Fruit fly (Drosophila melanogaster): ENCODE data around the gene CG3526.

The CG3526 gene

DNA sequence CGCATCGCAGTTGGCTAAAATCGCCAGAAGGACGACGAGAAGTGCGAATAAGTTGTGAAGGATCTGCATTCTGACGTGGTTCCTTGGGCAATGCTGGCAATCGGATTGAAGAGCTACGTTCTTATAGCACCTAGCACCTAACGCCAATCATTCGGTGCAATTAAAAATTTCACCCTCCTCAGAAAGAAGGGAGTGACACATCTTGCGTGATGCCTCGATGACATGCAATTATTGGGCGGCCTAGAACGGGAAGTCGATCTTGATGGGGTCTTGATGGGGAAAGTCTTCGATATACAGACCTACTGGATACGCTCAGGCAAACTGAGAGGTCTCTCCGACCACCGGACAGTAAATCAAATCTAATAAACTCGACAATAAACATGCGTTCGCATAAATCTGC, 17.8 kb upstream of the CG3526 start, which contains the start of gene CG14416 (continued):
- TF ChIP-seq zen (tag; optimal IDR thresholded peaks at IDR 0.05) (no peak), Ada2b (GFP tag; IDR thresholded peaks at IDR 0.05) (no peak), vfl (GFP tag; optimal IDR thresholded peaks at IDR 0.05) (no peak), CG15601 (tag; optimal IDR thresholded peaks at IDR 0.05) (no peak)

DNA sequence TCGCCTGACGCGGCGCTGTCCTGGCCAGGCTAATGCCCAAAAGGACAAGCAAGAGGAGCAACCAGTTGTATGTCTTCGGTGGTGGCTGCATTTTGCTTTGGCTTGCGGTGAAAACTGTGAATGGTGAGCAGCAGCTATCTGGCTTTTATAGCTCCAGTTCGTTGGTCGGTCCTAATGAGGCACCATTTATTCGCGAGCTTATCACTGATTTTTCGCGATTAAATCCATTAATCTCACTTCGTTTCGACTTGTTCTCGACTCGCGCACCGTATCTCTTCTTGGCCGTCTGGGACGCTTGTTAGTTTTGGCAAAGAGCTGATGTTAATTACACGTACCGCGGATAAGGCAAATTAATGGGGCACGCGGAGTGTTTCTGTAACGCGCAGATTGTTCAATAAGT, 14.1 kb upstream of the CG3526 start, which contains the start of gene CG14417:
TSS of gene CG14417 (minus strand) at position 101 of the 400 bp plus-strand sequence.
- TF ChIP-seq CG6654 (GFP tag; optimal IDR thresholded peaks at IDR 0.05) (no peak), seq (GFP tag; IDR thresholded peaks at IDR 0.05) (no peak), trh (GFP tag; optimal IDR thresholded peaks at IDR 0.05) (no peak), CG10543 (GFP tag; optimal IDR thresholded peaks at IDR 0.05) (no peak), inv (GFP tag; IDR thresholded peaks at IDR 0.05; ENCODE audit: partially characterized antibody) (no peak), CG34224 (GFP tag; IDR thresholded peaks at IDR 0.05; ENCODE audit: partially characterized antibody) (no peak)

DNA sequence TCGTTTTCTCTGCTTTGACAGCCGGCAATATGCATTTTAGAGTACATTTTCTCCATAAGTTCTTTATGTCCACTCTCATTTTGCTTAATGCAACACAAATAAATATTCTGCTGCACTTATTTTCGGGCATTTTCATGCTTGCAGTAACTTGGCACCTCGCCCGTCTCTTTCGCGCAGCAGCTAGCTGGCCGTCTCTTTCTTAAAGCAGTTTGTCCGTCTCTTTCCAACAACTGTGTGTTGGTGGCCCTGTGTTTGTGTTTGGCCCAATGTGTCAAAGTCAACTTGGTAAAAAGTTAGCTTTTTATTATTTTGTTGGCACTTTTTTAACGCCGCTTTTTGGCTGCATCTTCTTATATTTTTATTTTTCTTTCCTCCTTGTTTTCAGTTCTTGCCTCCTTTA, 13.5 kb upstream of the CG3526 start:
- TF ChIP-seq wek (GFP tag; optimal IDR thresholded peaks at IDR 0.05) (no peak), Ets65A (GFP tag) (peak; percentile 70), CG10321 (GFP tag; IDR thresholded peaks at IDR 0.05) (peak; percentile 70)

DNA sequence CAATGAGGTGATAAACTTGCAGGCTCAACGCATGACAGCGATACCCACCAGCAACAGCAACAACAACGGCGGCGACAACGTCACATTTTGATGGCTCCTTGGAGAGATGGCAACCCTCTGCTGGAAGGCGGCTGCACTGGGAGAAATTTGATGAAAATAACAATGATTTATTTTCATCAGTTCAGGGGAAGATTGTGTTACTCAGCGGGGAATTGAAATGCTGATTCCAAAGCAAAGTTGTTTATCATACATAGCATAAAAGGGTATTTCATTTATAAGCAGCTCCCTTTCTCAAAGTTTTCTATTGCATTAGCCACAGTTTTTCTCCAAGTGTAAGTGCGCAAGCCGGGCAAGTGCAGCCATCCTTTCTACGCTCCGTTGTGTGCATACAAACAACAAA, 9.9 kb upstream of the CG3526 start:
- no peak for TF ChIP-seq sd (tag; optimal IDR thresholded peaks at IDR 0.05)
- TF ChIP-seq Lim3 (GFP tag; IDR thresholded peaks at IDR 0.05), result no peak
- TF ChIP-seq al (GFP tag; IDR thresholded peaks at IDR 0.05), result no peak
- no peak for TF ChIP-seq gsb (GFP tag; IDR thresholded peaks at IDR 0.05)
- TF ChIP-seq sc (optimal IDR thresholded peaks at IDR 0.05), result no peak
- TF ChIP-seq sc (GFP tag; optimal IDR thresholded peaks at IDR 0.05), result no peak
- no peak for TF ChIP-seq TFAM (GFP tag; optimal IDR thresholded peaks at IDR 0.05)
- TF ChIP-seq vfl (GFP tag; optimal IDR thresholded peaks at IDR 0.05), result no peak
- no peak for TF ChIP-seq Dll (GFP tag; IDR thresholded peaks at IDR 0.05; ENCODE audit: partially characterized antibody)
- no peak for TF ChIP-seq ssp (GFP tag; IDR thresholded peaks at IDR 0.05)
- no peak for TF ChIP-seq H2.0 (GFP tag; IDR thresholded peaks at IDR 0.05)
- TF ChIP-seq jigr1 (GFP tag; IDR thresholded peaks at IDR 0.05), result no peak
- TF ChIP-seq Hmx (GFP tag; optimal IDR thresholded peaks at IDR 0.05), result no peak
- TF ChIP-seq Ssrp (tag; optimal IDR thresholded peaks at IDR 0.05), result no peak
- no peak for TF ChIP-seq CG1602 (GFP tag; optimal IDR thresholded peaks at IDR 0.05)
- no peak for TF ChIP-seq BtbVII (GFP tag; optimal IDR thresholded peaks at IDR 0.05)

DNA sequence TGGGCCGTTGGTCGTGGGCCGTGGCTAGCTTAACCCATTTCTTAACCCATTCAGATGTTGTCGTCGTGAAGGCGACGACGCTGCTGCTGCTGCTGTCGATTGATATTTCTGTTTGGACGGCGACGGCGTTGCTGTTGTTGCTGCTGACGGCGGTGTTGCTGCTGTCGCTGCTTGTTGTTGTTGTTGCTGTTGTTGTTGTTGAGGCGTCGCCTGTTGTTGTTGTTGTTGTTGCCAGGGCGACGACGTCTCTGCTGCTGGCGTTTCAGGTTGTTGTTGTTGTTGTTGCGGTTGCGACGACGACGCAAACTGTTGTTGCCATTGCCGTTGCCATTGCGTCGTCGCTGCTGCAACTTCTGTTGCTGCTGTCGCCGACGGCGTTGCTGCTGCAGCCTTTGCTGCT, 8.1 kb upstream of the CG3526 start:
- no peak for TF ChIP-seq maf-S (GFP tag; optimal IDR thresholded peaks at IDR 0.05)
- no peak for TF ChIP-seq p53 (GFP tag; optimal IDR thresholded peaks at IDR 0.05)
- peak; percentile 95 for TF ChIP-seq CG4360 (GFP tag; IDR thresholded peaks at IDR 0.05)
- TF ChIP-seq Hr78 (GFP tag; optimal IDR thresholded peaks at IDR 0.05), result peak in 1 of 2 experiments; percentile 60

DNA sequence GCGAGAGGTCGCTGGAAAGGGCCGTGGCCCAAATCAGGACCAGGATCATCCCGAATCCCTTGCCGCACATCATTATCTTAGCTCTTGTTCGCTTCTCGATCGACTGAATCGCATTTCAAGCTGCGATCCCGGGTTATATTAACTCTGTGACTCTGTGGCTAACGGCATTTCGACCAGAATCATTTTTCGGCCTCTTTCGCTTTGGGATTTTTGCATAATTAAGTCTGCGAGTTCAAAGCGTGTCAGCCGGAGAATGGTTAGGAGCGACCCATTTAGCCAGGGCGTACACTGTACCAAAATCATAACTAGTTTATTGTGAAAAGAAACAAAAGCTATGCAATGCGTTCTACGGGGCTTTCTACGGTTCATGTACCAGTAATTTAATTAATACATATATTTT, 7.0 kb upstream of the CG3526 start, which contains the start of gene CG14418:
TSS of gene CG14418 (minus strand) at position 101 of the 400 bp plus-strand sequence.
- TF ChIP-seq BEAF-32 (GFP tag; optimal IDR thresholded peaks at IDR 0.05) (no peak), CG18619 (GFP tag; optimal IDR thresholded peaks at IDR 0.05) (no peak), Doc2 (GFP tag; IDR thresholded peaks at IDR 0.05) (no peak), NC2α (GFP tag; optimal IDR thresholded peaks at IDR 0.05) (no peak), CG3847 (GFP tag; IDR thresholded peaks at IDR 0.05) (no peak), rib (GFP tag; IDR thresholded peaks at IDR 0.05) (no peak), CG43689 (GFP tag; IDR thresholded peaks at IDR 0.05) (no peak), trem (tag; optimal IDR thresholded peaks at IDR 0.05) (no peak), CG10321 (GFP tag; IDR thresholded peaks at IDR 0.05) (no peak), Fer3 (tag; optimal IDR thresholded peaks at IDR 0.05) (no peak), CG6813 (GFP tag; optimal IDR thresholded peaks at IDR 0.05) (no peak), CG18764 (GFP tag; optimal IDR thresholded peaks at IDR 0.05) (no peak), MESR4 (GFP tag; optimal IDR thresholded peaks at IDR 0.05) (no peak), HLH54F (GFP tag; optimal IDR thresholded peaks at IDR 0.05) (no peak)
